Fruit fly (Drosophila melanogaster) whole organism, prepupa: Measurements from ENCODE around the gene mRpS34.
A peak's percentile ranks its signal among the peaks of the same experiment; 100 is the strongest.

Source experiments
- Blimp-1 ChIP-seq: fragments of 200-800 bp; sonication (Bioruptor generic); optimal IDR thresholded peaks from 3 replicates; lab custom pipeline; 2017; ENCODE audit warnings: missing biosample characterization, missing genetic modification characterization, mild to moderate bottlenecking, moderate library complexity, missing genetic modification reagents
- Eip78C ChIP-seq: fragments of 200-800 bp; sonication (Bioruptor generic); peaks from one replicate; lab custom pipeline; 2016; ENCODE audit warnings: missing biosample characterization, missing genetic modification characterization
- OdsH ChIP-seq: fragments of 200-800 bp; sonication (Bioruptor generic); optimal IDR thresholded peaks from 3 replicates; lab custom pipeline; 2016; ENCODE audit warnings: missing biosample characterization, missing genetic modification characterization
- Smox ChIP-seq: fragments of 200-800 bp; sonication (Bioruptor generic); optimal IDR thresholded peaks from 3 replicates; lab custom pipeline; 2016; ENCODE audit warnings: missing biosample characterization, missing genetic modification characterization
- fd59A ChIP-seq: fragments of 200-800 bp; sonication (Bioruptor generic); optimal IDR thresholded peaks from 2 replicates; lab custom pipeline; 2017; ENCODE audit warnings: missing biosample characterization, mild to moderate bottlenecking, missing genetic modification characterization, missing genetic modification reagents
- fd85E ChIP-seq: fragments of 200-800 bp; sonication (Bioruptor generic); optimal IDR thresholded peaks from 3 replicates; lab custom pipeline; 2016; ENCODE audit warnings: missing biosample characterization, missing genetic modification characterization
- net ChIP-seq: fragments of 200-800 bp; sonication (Bioruptor generic); optimal IDR thresholded peaks from 3 replicates; lab custom pipeline; 2016; ENCODE audit warnings: missing biosample characterization, missing genetic modification characterization
- pdm3 ChIP-seq: fragments of 200-800 bp; sonication (Bioruptor generic); optimal IDR thresholded peaks from 3 replicates; lab custom pipeline; 2016; ENCODE audit warnings: missing biosample characterization, missing genetic modification characterization
- svp ChIP-seq: fragments of 200-800 bp; sonication (Bioruptor generic); peaks from one replicate; lab custom pipeline; 2016; ENCODE audit warnings: missing biosample characterization, missing genetic modification characterization

DNA sequence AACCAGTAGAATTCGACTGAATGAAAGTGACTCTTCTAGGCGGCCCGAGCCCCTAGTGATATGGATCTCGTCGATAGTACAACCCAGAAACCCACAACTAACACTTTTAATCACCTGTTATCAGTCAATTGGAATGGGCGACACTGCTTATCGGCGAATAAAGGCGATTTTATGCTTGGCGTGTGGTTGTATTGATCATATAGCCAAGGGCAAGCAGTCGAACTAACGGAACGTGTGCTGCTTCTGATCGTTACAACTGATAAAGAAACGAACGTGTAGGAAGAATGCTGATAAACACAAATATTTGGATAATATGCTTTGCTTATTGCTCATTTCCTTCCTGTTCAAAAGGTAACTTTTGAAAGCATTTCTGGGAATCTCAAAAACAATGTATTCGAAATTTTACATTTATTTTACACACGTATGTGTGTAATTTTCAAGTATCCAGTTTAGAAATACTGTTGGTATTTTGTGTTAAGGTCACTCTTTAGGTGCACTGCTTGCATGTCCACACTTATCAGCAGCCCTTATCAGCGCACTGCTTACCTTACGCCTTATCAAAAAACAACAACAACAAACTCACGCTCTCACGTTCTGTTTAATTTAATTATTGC, 33.4 kb downstream of the mRpS34 start, which contains the start of gene Agpat4:
- TF ChIP-seq Smox (GFP tag; lab: Kevin White, UChicago) (no peak), Eip78C (GFP tag; lab: Kevin White, UChicago) (no peak), fd85E (GFP tag; lab: Kevin White, UChicago) (no peak), Blimp-1 (no peak), pdm3 (GFP tag; lab: Kevin White, UChicago) (no peak), svp (peak; percentile 18), net (GFP tag; lab: Kevin White, UChicago) (no peak), fd59A (GFP tag; lab: Kevin White, UChicago) (no peak), OdsH (no peak)
